Fruit fly (Drosophila melanogaster) whole organism, embryonic: ENCODE results near the gene Osi20.
A peak's percentile ranks its signal among the peaks of the same experiment; 100 is the strongest.

Source experiments
- BEAF-32 ChIP-seq: fragments of 200-800 bp; sonication (Bioruptor generic); optimal IDR thresholded peaks from 3 replicates; lab custom pipeline; 2017; ENCODE audit warnings: missing biosample characterization, missing genetic modification characterization, mild to moderate bottlenecking, moderate library complexity, missing genetic modification reagents
- Blimp-1 ChIP-seq: fragments of 200-800 bp; sonication (Bioruptor generic); optimal IDR thresholded peaks from 3 replicates; lab custom pipeline; 2018; ENCODE audit warnings: missing biosample characterization, missing genetic modification characterization, mild to moderate bottlenecking, moderate library complexity, missing genetic modification reagents
- CG1024 ChIP-seq: fragments of 200-800 bp; sonication (Bioruptor generic); IDR thresholded peaks from 2 replicates; pipeline ENCODE4 v1.3.6; 2022; ENCODE audit warnings: missing biosample characterization, missing genetic modification characterization
- CG11696 ChIP-seq: fragments of 200-800 bp; sonication (Bioruptor generic); IDR thresholded peaks from 2 replicates; pipeline ENCODE4 v1.3.6; 2022; ENCODE audit warnings: missing biosample characterization, missing genetic modification characterization
- CG13123 ChIP-seq: fragments of 200-800 bp; sonication (Bioruptor generic); optimal IDR thresholded peaks from 2 replicates; lab custom pipeline; 2016; ENCODE audit warnings: missing biosample characterization, missing genetic modification characterization
- CG14441 ChIP-seq: fragments of 200-800 bp; sonication (Bioruptor generic); IDR thresholded peaks from 2 replicates; pipeline ENCODE4 v1.3.6; 2022; ENCODE audit warnings: missing biosample characterization, missing genetic modification characterization
- CG14860 ChIP-seq: fragments of 200-800 bp; sonication (Bioruptor generic); IDR thresholded peaks from 3 replicates; pipeline ENCODE4 v1.3.6; 2022; ENCODE audit warnings: missing biosample characterization, missing genetic modification characterization; ENCODE audit not compliant: partially characterized antibody
- CG18619 ChIP-seq: fragments of 200-800 bp; sonication (Bioruptor generic); optimal IDR thresholded peaks from 3 replicates; lab custom pipeline; 2017; ENCODE audit warnings: missing biosample characterization, mild to moderate bottlenecking, missing genetic modification characterization
- CG2199 ChIP-seq: fragments of 200-800 bp; sonication (Bioruptor generic); IDR thresholded peaks from 3 replicates; pipeline ENCODE4 v1.3.6; 2022; ENCODE audit warnings: missing biosample characterization, missing genetic modification characterization
- CG33557 ChIP-seq: fragments of 200-800 bp; sonication (Bioruptor generic); optimal IDR thresholded peaks from 2 replicates; lab custom pipeline; 2019; ENCODE audit warnings: missing biosample characterization, mild to moderate bottlenecking, missing genetic modification characterization, moderate library complexity
- CG3838 ChIP-seq: fragments of 200-800 bp; sonication (Bioruptor generic); optimal IDR thresholded peaks from 3 replicates; lab custom pipeline; 2016; ENCODE audit warnings: missing biosample characterization, missing genetic modification characterization
- CG6175 ChIP-seq: fragments of 200-800 bp; sonication (Bioruptor generic); IDR thresholded peaks from 3 replicates; pipeline ENCODE4 v1.3.6; 2022; ENCODE audit warnings: missing biosample characterization, missing genetic modification characterization
- CG6654 ChIP-seq: fragments of 200-800 bp; sonication (Bioruptor generic); optimal IDR thresholded peaks from 2 replicates; lab custom pipeline; 2017; ENCODE audit warnings: missing biosample characterization, mild to moderate bottlenecking, missing genetic modification characterization
- CG9609 ChIP-seq: fragments of 200-800 bp; sonication (Bioruptor generic); optimal IDR thresholded peaks from 3 replicates; lab custom pipeline; 2016; ENCODE audit warnings: missing biosample characterization, missing genetic modification characterization
- CG9727 ChIP-seq: fragments of 200-800 bp; sonication (Bioruptor generic); optimal IDR thresholded peaks from 3 replicates; lab custom pipeline; 2017; ENCODE audit warnings: missing biosample characterization, mild to moderate bottlenecking, missing genetic modification characterization
- CTCF ChIP-seq: fragments of 200-800 bp; sonication (Bioruptor generic); optimal IDR thresholded peaks from 2 replicates; lab custom pipeline; 2017; ENCODE audit warnings: missing biosample characterization, mild to moderate bottlenecking, missing genetic modification characterization, moderate library complexity
- Ets65A ChIP-seq: fragments of 200-800 bp; sonication (Bioruptor generic); peaks from one replicate; lab custom pipeline; 2016; ENCODE audit warnings: missing biosample characterization, missing genetic modification characterization
- HmgZ ChIP-seq: fragments of 200-800 bp; sonication (Bioruptor generic); optimal IDR thresholded peaks from 2 replicates; lab custom pipeline; 2018; ENCODE audit warnings: missing biosample characterization, mild to moderate bottlenecking, missing genetic modification characterization
- Med ChIP-seq: fragments of 200-800 bp; sonication (Bioruptor generic); peaks from one replicate; lab custom pipeline; 2016; ENCODE audit warnings: missing biosample characterization, missing genetic modification characterization, mild to moderate bottlenecking, inconsistent platforms, moderate library complexity
- Pdp1 ChIP-seq, 2 experiments: fragments of 200-800 bp; sonication (Bioruptor generic); optimal IDR thresholded peaks; 3 replicates each; lab custom pipeline; 2016; ENCODE audit warnings: missing biosample characterization in 2 of 2, missing genetic modification characterization in 2 of 2, mild to moderate bottlenecking in 1 of 2, moderate library complexity in 1 of 2
- Rfx ChIP-seq: fragments of 200-800 bp; sonication (Bioruptor generic); IDR thresholded peaks from 2 replicates; pipeline ENCODE4 v1.3.6; 2022; ENCODE audit warnings: missing biosample characterization, missing genetic modification characterization
- Stat92E ChIP-seq, 3 experiments: fragments of >200 bp in 2 of 3; fragments of 200-800 bp in 1 of 3; sonication (Bioruptor generic) in 1 of 3; optimal IDR thresholded peaks; 2 replicates each; lab custom pipeline; 2017 to 2019; ENCODE audit warnings: missing biosample characterization in 3 of 3, missing genetic modification characterization in 3 of 3, mild to moderate bottlenecking in 1 of 3, moderate library complexity in 1 of 3
- ac ChIP-seq: fragments of 200-800 bp; sonication (Bioruptor generic); optimal IDR thresholded peaks from 3 replicates; lab custom pipeline; 2017; ENCODE audit warnings: missing biosample characterization, mild to moderate bottlenecking, missing genetic modification characterization
- ap ChIP-seq: fragments of 200-800 bp; sonication (Bioruptor generic); IDR thresholded peaks from 2 replicates; pipeline ENCODE4 v1.3.6; 2022; ENCODE audit warnings: missing biosample characterization, missing genetic modification characterization
- ara ChIP-seq: fragments of 200-800 bp; sonication (Bioruptor generic); IDR thresholded peaks from 2 replicates; pipeline ENCODE4 v1.3.6; 2022; ENCODE audit warnings: missing biosample characterization, missing genetic modification characterization
- chinmo ChIP-seq: fragments of 200-800 bp; sonication (Bioruptor generic); IDR thresholded peaks from 4 replicates; pipeline ENCODE4 v1.3.6; 2022; ENCODE audit warnings: missing biosample characterization, missing genetic modification characterization; ENCODE audit not compliant: partially characterized antibody
- ci ChIP-seq: fragments of 200-800 bp; sonication (Bioruptor generic); IDR thresholded peaks from 3 replicates; pipeline ENCODE4 v1.3.6; 2022; ENCODE audit warnings: missing biosample characterization, missing genetic modification characterization
- dati ChIP-seq: fragments of 200-800 bp; sonication (Bioruptor generic); IDR thresholded peaks from 2 replicates; pipeline ENCODE4 v1.3.6; 2022; ENCODE audit warnings: missing biosample characterization, missing genetic modification characterization
- dmrt11E ChIP-seq: fragments of 200-800 bp; sonication (Bioruptor generic); optimal IDR thresholded peaks from 3 replicates; lab custom pipeline; 2018; ENCODE audit warnings: missing biosample characterization, mild to moderate bottlenecking, missing genetic modification characterization, moderate library complexity
- fru ChIP-seq: fragments of >200 bp; optimal IDR thresholded peaks from 2 replicates; lab custom pipeline; 2017
- grau ChIP-seq: fragments of 200-800 bp; optimal IDR thresholded peaks from 3 replicates; lab custom pipeline; 2019; ENCODE audit warnings: missing biosample characterization, mild to moderate bottlenecking, missing genetic modification characterization, moderate library complexity
- hbn ChIP-seq: fragments of 200-800 bp; sonication (Bioruptor generic); IDR thresholded peaks from 2 replicates; pipeline ENCODE4 v1.3.6; 2022; ENCODE audit warnings: missing biosample characterization, missing genetic modification characterization; ENCODE audit not compliant: partially characterized antibody
- kni ChIP-seq: fragments of 200-800 bp; sonication (Bioruptor generic); optimal IDR thresholded peaks from 3 replicates; lab custom pipeline; 2017; ENCODE audit warnings: mild to moderate bottlenecking, missing biosample characterization, missing genetic modification reagents, missing genetic modification characterization
- lbe ChIP-seq: fragments of 200-800 bp; sonication (Bioruptor generic); optimal IDR thresholded peaks from 2 replicates; lab custom pipeline; 2016; ENCODE audit warnings: missing biosample characterization, mild to moderate bottlenecking, missing genetic modification characterization
- mam ChIP-seq: fragments of 200-800 bp; sonication (Bioruptor generic); optimal IDR thresholded peaks from 3 replicates; lab custom pipeline; 2016; ENCODE audit warnings: missing biosample characterization, missing genetic modification characterization
- sd ChIP-seq: fragments of 200-800 bp; sonication (Bioruptor generic); optimal IDR thresholded peaks from 3 replicates; lab custom pipeline; 2018; ENCODE audit warnings: missing biosample characterization, mild to moderate bottlenecking, missing genetic modification characterization, moderate library complexity
- sens ChIP-seq: fragments of 200-800 bp; sonication (Bioruptor generic); peaks from one replicate; lab custom pipeline; 2016; ENCODE audit warnings: missing biosample characterization, missing genetic modification characterization
- so ChIP-seq: fragments of 200-800 bp; sonication (Bioruptor generic); IDR thresholded peaks from 3 replicates; pipeline ENCODE4 v1.3.6; 2022; ENCODE audit warnings: missing biosample characterization, missing genetic modification characterization
- tio ChIP-seq: fragments of 200-800 bp; sonication (Bioruptor generic); optimal IDR thresholded peaks from 2 replicates; lab custom pipeline; 2017; ENCODE audit warnings: missing biosample characterization, missing genetic modification characterization, inconsistent platforms
- toy ChIP-seq: fragments of 200-800 bp; sonication (Bioruptor generic); IDR thresholded peaks from 2 replicates; pipeline ENCODE4 v1.3.6; 2022; ENCODE audit warnings: missing biosample characterization, missing genetic modification characterization
- vvl ChIP-seq: fragments of 200-800 bp; sonication (Bioruptor generic); IDR thresholded peaks from 2 replicates; pipeline ENCODE4 v1.3.6; 2022; ENCODE audit warnings: missing biosample characterization, missing genetic modification characterization
- yki ChIP-seq: fragments of >200 bp; optimal IDR thresholded peaks from 3 replicates; lab custom pipeline; 2018

Osi20 gene

dm6 chr3R:6339795-6340194 is at the start of gene Osi20:
Osi20 (plus strand) TSS chr3R:6340095.
- TF ChIP-seq toy = no peak
- 0 out of 2 replicates have a peak, but pooled peaks have one; percentile 18 for TF ChIP-seq ara (GFP tag; lab: Robert Waterston, UW)
- peak; percentile 50 for TF ChIP-seq Blimp-1
- TF ChIP-seq BEAF-32 (GFP tag; lab: Kevin White, UChicago) = no peak

DNA sequence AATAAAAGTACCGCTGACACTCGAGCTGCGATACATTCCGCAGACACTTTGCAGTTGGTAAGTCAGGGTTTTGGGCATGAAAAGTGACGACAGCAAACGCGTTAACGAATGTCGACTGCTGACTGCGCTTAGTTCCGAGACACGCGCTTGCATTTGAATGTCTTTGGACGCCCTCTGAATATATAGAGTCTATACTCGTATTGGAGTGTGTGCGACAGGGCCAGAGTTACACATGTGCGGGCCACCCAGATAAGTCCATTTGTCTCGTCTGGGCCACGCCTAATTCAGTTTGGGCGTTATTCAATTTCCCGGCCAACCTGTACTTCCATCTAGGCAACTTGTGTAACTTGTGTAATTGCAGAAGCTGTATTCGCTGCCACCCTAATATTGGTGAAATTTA is 49.6 kb upstream of the Osi20 start:
- no peak for TF ChIP-seq mam (GFP tag; lab: Kevin White, UChicago)
- TF ChIP-seq CG6175 (GFP tag; lab: Robert Waterston, UW) = no peak
- no peak for TF ChIP-seq CG33557 (GFP tag; lab: Kevin White, UChicago)
- TF ChIP-seq CG14441 (GFP tag; lab: Robert Waterston, UW) = no peak
- no peak for TF ChIP-seq grau (tag; lab: Kevin White, UChicago)
- peak; percentile 6 for TF ChIP-seq sd (tag; lab: Kevin White, UChicago)
- no peak for TF ChIP-seq CG18619 (GFP tag; lab: Kevin White, UChicago)
- TF ChIP-seq Stat92E (GFP tag; optimal IDR thresholded peaks at IDR 0.05; lab: Kevin White, UChicago) = no peak
- TF ChIP-seq CG3838 (GFP tag; lab: Kevin White, UChicago) = no peak
- 0 out of 3 replicates have a peak, but pooled peaks have one; percentile 52 for TF ChIP-seq CG2199 (GFP tag; lab: Robert Waterston, UW)
- no peak for TF ChIP-seq CG9727 (GFP tag; lab: Kevin White, UChicago)
- TF ChIP-seq Pdp1 (GFP tag; optimal IDR thresholded peaks at IDR 0.05; lab: Kevin White, UChicago) = peak in 1 of 2 experiments; percentile 24
- TF ChIP-seq CG14860 (GFP tag; lab: Robert Waterston, UW) = no peak
- no peak for TF ChIP-seq tio (GFP tag; lab: Kevin White, UChicago)
- no peak for TF ChIP-seq Rfx (GFP tag; lab: Robert Waterston, UW)
- TF ChIP-seq CG13123 (GFP tag; lab: Kevin White, UChicago) = no peak
- TF ChIP-seq CG9609 = no peak
- peak; percentile 21 for TF ChIP-seq Med (GFP tag; lab: Kevin White, UChicago)
- 0 out of 3 replicates have a peak, but pooled peaks have one; percentile 20 for TF ChIP-seq ci
- no peak for TF ChIP-seq ap (GFP tag; lab: Robert Waterston, UW)
- no peak for TF ChIP-seq dmrt11E (tag; lab: Kevin White, UChicago)
- no peak for TF ChIP-seq lbe
- no peak for TF ChIP-seq Blimp-1
- TF ChIP-seq ac = no peak
- TF ChIP-seq HmgZ (tag; lab: Kevin White, UChicago) = no peak
- no peak for TF ChIP-seq hbn (GFP tag; lab: Robert Waterston, UW)
- TF ChIP-seq fru (lab: Kevin White, UChicago) = no peak
- TF ChIP-seq yki (lab: Kevin White, UChicago) = no peak
- no peak for TF ChIP-seq CG11696
- TF ChIP-seq so (GFP tag; lab: Robert Waterston, UW) = no peak
- no peak for TF ChIP-seq CTCF (GFP tag; lab: Kevin White, UChicago)
- TF ChIP-seq kni (GFP tag; lab: Kevin White, UChicago) = peak; percentile 70
- no peak for TF ChIP-seq CG1024 (GFP tag; lab: Robert Waterston, UW)
- TF ChIP-seq vvl (GFP tag; lab: Robert Waterston, UW) = peak; percentile 40; the same call in 1 of the 2 replicates
- no peak for TF ChIP-seq CG6654
- no peak for TF ChIP-seq dati (GFP tag; lab: Robert Waterston, UW)
- TF ChIP-seq sens = peak; percentile 43
- TF ChIP-seq chinmo (GFP tag; lab: Robert Waterston, UW) = no peak
- peak; percentile 91 for TF ChIP-seq Ets65A
